Fruit fly (Drosophila melanogaster): ENCODE results near the gene CG15142.

- TF ChIP-seq Hr96 (GFP tag; optimal IDR thresholded peaks at IDR 0.05) (no peak), tj (GFP tag; optimal IDR thresholded peaks at IDR 0.05) (no peak), Mnt (GFP tag; optimal IDR thresholded peaks at IDR 0.05) (no peak), CG7101 (tag; optimal IDR thresholded peaks at IDR 0.05) (no peak), CG1620 (GFP tag; optimal IDR thresholded peaks at IDR 0.05) (no peak), pad (GFP tag; optimal IDR thresholded peaks at IDR 0.05) (no peak), bab1 (GFP tag; optimal IDR thresholded peaks at IDR 0.05) (no peak), ovo (GFP tag; optimal IDR thresholded peaks at IDR 0.05) (no peak), toe (GFP tag; optimal IDR thresholded peaks at IDR 0.05) (no peak), CG33017 (tag; optimal IDR thresholded peaks at IDR 0.05) (no peak)
These were observed 27.1 kb downstream of the CG15142 start, which contains the start of gene Sgt for dm6 chr2L:17471524-17471923.

Measured in whole organism, adult.